Fruit fly (Drosophila melanogaster): ENCODE measurements around the gene Amt.

Amt gene

dm6 chr3R:15242186-15243045, 6.5 kb downstream of the Amt start, which contains the start of the genes tefu and Hsc70-4 (continued):
- peak; percentile 12 for TF ChIP-seq CG31441 (GFP tag; IDR thresholded peaks at IDR 0.05)
- TF ChIP-seq CG7963 (GFP tag; IDR thresholded peaks at IDR 0.05; ENCODE audit: partially characterized antibody): 0 out of 3 replicates have a peak, but pooled peaks have one; percentile 6
- no peak for TF ChIP-seq aop (GFP tag; IDR thresholded peaks at IDR 0.05)
- TF ChIP-seq CG31388 (GFP tag; optimal IDR thresholded peaks at IDR 0.05): no peak
- peak; percentile 31 for TF ChIP-seq CG8281 (tag; optimal IDR thresholded peaks at IDR 0.05)
- TF ChIP-seq ato (GFP tag; IDR thresholded peaks at IDR 0.05; ENCODE audit: partially characterized antibody): 0 out of 2 replicates have a peak, but pooled peaks have one; percentile 17
- peak; percentile 73 for TF ChIP-seq dmrt11E (tag; optimal IDR thresholded peaks at IDR 0.05)
- TF ChIP-seq CG15269 (tag; optimal IDR thresholded peaks at IDR 0.05): peak; percentile 0
- peak; percentile 33 for TF ChIP-seq dmrt99B (tag; optimal IDR thresholded peaks at IDR 0.05)
- TF ChIP-seq CG7271 (tag; optimal IDR thresholded peaks at IDR 0.05): peak; percentile 59
- TF ChIP-seq Asciz (GFP tag; optimal IDR thresholded peaks at IDR 0.05): no peak
- peak; percentile 69 for TF ChIP-seq Dp (GFP tag; optimal IDR thresholded peaks at IDR 0.05)
- peak; percentile 63 for TF ChIP-seq CG4730 (GFP tag; IDR thresholded peaks at IDR 0.05)
- peak; percentile 61 for TF ChIP-seq MESR4 (GFP tag; optimal IDR thresholded peaks at IDR 0.05)
- TF ChIP-seq Chrac-16 (GFP tag; optimal IDR thresholded peaks at IDR 0.05): peak; percentile 81
- TF ChIP-seq CG15011 (GFP tag; optimal IDR thresholded peaks at IDR 0.05): peak; percentile 54
- peak; percentile 4 for TF ChIP-seq CG31365 (tag; optimal IDR thresholded peaks at IDR 0.05)
- TF ChIP-seq Gsc (GFP tag; IDR thresholded peaks at IDR 0.05): peak; percentile 42; the same call in 1 of the 2 replicates
- TF ChIP-seq CG12299 (tag; optimal IDR thresholded peaks at IDR 0.05): peak; percentile 27
- no peak for TF ChIP-seq CG12769 (tag; optimal IDR thresholded peaks at IDR 0.05)
- TF ChIP-seq pan (optimal IDR thresholded peaks at IDR 0.05): no peak
- TF ChIP-seq pan (GFP tag; optimal IDR thresholded peaks at IDR 0.05 in 1 of 2, IDR thresholded peaks at IDR 0.05 in 1 of 2): peak in 1 of 2 experiments; percentile 76
- peak; percentile 77 for TF ChIP-seq sob (GFP tag; IDR thresholded peaks at IDR 0.05)
- peak; percentile 68 for TF ChIP-seq Rx (GFP tag; IDR thresholded peaks at IDR 0.05)
- peak; percentile 76; the same call in 2 of the 3 replicates for TF ChIP-seq ci (GFP tag; IDR thresholded peaks at IDR 0.05)
- peak; percentile 69 for TF ChIP-seq lilli (GFP tag; optimal IDR thresholded peaks at IDR 0.05)
- peak; percentile 26; the same call in 1 of the 2 replicates for TF ChIP-seq unc-4 (GFP tag; IDR thresholded peaks at IDR 0.05; ENCODE audit: partially characterized antibody)
- TF ChIP-seq ac (GFP tag; optimal IDR thresholded peaks at IDR 0.05): no peak
- no peak for TF ChIP-seq sna (GFP tag; IDR thresholded peaks at IDR 0.05; ENCODE audit: partially characterized antibody)
- TF ChIP-seq BtbVII (GFP tag; optimal IDR thresholded peaks at IDR 0.05): peak; percentile 11
- peak; percentile 69 for TF ChIP-seq CG10209 (GFP tag; optimal IDR thresholded peaks at IDR 0.05)
- TF ChIP-seq CG2875 (GFP tag; optimal IDR thresholded peaks at IDR 0.05): no peak
- TF ChIP-seq Neu2 (GFP tag; optimal IDR thresholded peaks at IDR 0.05; ENCODE audit: borderline replicate concordance): no peak
- TF ChIP-seq ase (GFP tag; IDR thresholded peaks at IDR 0.05): peak; percentile 79; the same call in 2 of the 3 replicates
- peak; percentile 48 for TF ChIP-seq CG8944 (GFP tag; optimal IDR thresholded peaks at IDR 0.05)
- peak; percentile 63; the same call in 1 of the 3 replicates for TF ChIP-seq CG2889 (GFP tag; IDR thresholded peaks at IDR 0.05)
- TF ChIP-seq ERR (GFP tag; optimal IDR thresholded peaks at IDR 0.05): no peak
- no peak for TF ChIP-seq corto (GFP tag; optimal IDR thresholded peaks at IDR 0.05)
- no peak for TF ChIP-seq org-1 (GFP tag; optimal IDR thresholded peaks at IDR 0.05)
- peak; percentile 62 for TF ChIP-seq unpg (GFP tag; optimal IDR thresholded peaks at IDR 0.05)
- peak; percentile 61 for TF ChIP-seq twi (tag; optimal IDR thresholded peaks at IDR 0.05)
- peak; percentile 70 for TF ChIP-seq H2.0 (GFP tag; IDR thresholded peaks at IDR 0.05)
- TF ChIP-seq CG3407 (GFP tag; optimal IDR thresholded peaks at IDR 0.05): peak; percentile 34
- TF ChIP-seq nerfin-2 (GFP tag; IDR thresholded peaks at IDR 0.05; ENCODE audit: partially characterized antibody): no peak
- TF ChIP-seq Ssrp (tag; optimal IDR thresholded peaks at IDR 0.05): peak; percentile 73
- peak; percentile 74 for TF ChIP-seq Dbx (GFP tag; IDR thresholded peaks at IDR 0.05)
- TF ChIP-seq Gug (GFP tag; IDR thresholded peaks at IDR 0.05): peak; percentile 92

Data from whole organism, embryonic.